Fruit fly (Drosophila melanogaster): ENCODE results near the gene CG8353.

CG8353 gene

DNA sequence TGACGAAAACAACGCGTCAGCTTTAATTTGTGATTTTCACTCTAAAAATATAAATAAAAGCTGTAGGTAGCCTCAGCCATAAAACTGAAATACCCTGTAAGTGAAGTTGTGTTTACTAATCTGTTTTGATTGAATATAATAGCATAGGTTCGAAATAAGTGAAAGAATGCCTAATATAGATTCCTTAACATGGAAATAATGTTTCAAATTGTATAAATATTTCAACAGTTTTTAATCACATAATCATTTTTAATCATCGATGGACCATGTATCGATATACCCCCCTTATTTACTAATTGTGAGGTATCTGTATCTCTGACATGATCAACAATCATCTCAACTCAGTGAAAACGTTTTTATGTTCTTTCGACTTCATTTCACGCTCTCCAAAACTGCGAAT lies 41.6 kb downstream of the CG8353 start (continued):
- TF ChIP-seq unpg (GFP tag; optimal IDR thresholded peaks at IDR 0.05) = no peak
- TF ChIP-seq CG17359 (tag; optimal IDR thresholded peaks at IDR 0.05) = no peak
- no peak for TF ChIP-seq Mrtf (GFP tag; IDR thresholded peaks at IDR 0.05)
- no peak for TF ChIP-seq CG7928 (GFP tag; optimal IDR thresholded peaks at IDR 0.05)
- no peak for TF ChIP-seq CG13775 (GFP tag; optimal IDR thresholded peaks at IDR 0.05)
- peak; percentile 41; the same call in 1 of the 2 replicates for TF ChIP-seq Rfx (GFP tag; IDR thresholded peaks at IDR 0.05)
- TF ChIP-seq br (optimal IDR thresholded peaks at IDR 0.05) = no peak
- TF ChIP-seq ERR (GFP tag; optimal IDR thresholded peaks at IDR 0.05) = no peak
- TF ChIP-seq Asciz (GFP tag; optimal IDR thresholded peaks at IDR 0.05) = no peak
- TF ChIP-seq Sry-δ (GFP tag; optimal IDR thresholded peaks at IDR 0.05) = no peak
- no peak for TF ChIP-seq CG4820 (GFP tag; optimal IDR thresholded peaks at IDR 0.05)
- TF ChIP-seq E2f1 (GFP tag; IDR thresholded peaks at IDR 0.05) = peak; percentile 48; the same call in 1 of the 2 replicates
- TF ChIP-seq sisA (GFP tag; IDR thresholded peaks at IDR 0.05) = peak; percentile 20; the same call in 1 of the 2 replicates
- no peak for TF ChIP-seq Atf3 (GFP tag; optimal IDR thresholded peaks at IDR 0.05)
- TF ChIP-seq dysf (GFP tag; IDR thresholded peaks at IDR 0.05) = 0 out of 3 replicates have a peak, but pooled peaks have one; percentile 48
- no peak for TF ChIP-seq CG7786 (GFP tag; optimal IDR thresholded peaks at IDR 0.05)
- peak; percentile 33; the same call in 1 of the 3 replicates for TF ChIP-seq zfh1 (GFP tag; IDR thresholded peaks at IDR 0.05)
- no peak for TF ChIP-seq lov (optimal IDR thresholded peaks at IDR 0.05)
- no peak for TF ChIP-seq lov (GFP tag; IDR thresholded peaks at IDR 0.05)
- no peak for TF ChIP-seq knrl (GFP tag; IDR thresholded peaks at IDR 0.05; ENCODE audit: partially characterized antibody)
- TF ChIP-seq CG14965 (GFP tag; optimal IDR thresholded peaks at IDR 0.05; ENCODE audit: borderline replicate concordance) = no peak
- TF ChIP-seq Dref (GFP tag; IDR thresholded peaks at IDR 0.05) = no peak
- TF ChIP-seq sc (optimal IDR thresholded peaks at IDR 0.05) = no peak
- TF ChIP-seq sc (GFP tag; optimal IDR thresholded peaks at IDR 0.05) = no peak
- TF ChIP-seq tio (GFP tag; optimal IDR thresholded peaks at IDR 0.05) = no peak
- TF ChIP-seq ssp (GFP tag; IDR thresholded peaks at IDR 0.05) = no peak
- TF ChIP-seq NC2α (GFP tag; optimal IDR thresholded peaks at IDR 0.05) = no peak
- no peak for TF ChIP-seq Myb (GFP tag; optimal IDR thresholded peaks at IDR 0.05)
- no peak for TF ChIP-seq Dek (tag; optimal IDR thresholded peaks at IDR 0.05)
- TF ChIP-seq Aef1 (GFP tag; IDR thresholded peaks at IDR 0.05) = no peak
- peak; percentile 44 for TF ChIP-seq Med (GFP tag)
- TF ChIP-seq CG4854 (GFP tag; optimal IDR thresholded peaks at IDR 0.05) = no peak
- TF ChIP-seq bab2 (GFP tag; optimal IDR thresholded peaks at IDR 0.05) = no peak
- 0 out of 2 replicates have a peak, but pooled peaks have one; percentile 5 for TF ChIP-seq CG14014 (GFP tag; IDR thresholded peaks at IDR 0.05)
- TF ChIP-seq abd-A (tag; optimal IDR thresholded peaks at IDR 0.05) = no peak
- TF ChIP-seq ftz-f1 (GFP tag; optimal IDR thresholded peaks at IDR 0.05) = no peak
- no peak for TF ChIP-seq da (GFP tag; optimal IDR thresholded peaks at IDR 0.05)
- TF ChIP-seq CG12391 (tag; optimal IDR thresholded peaks at IDR 0.05) = peak; percentile 33
- TF ChIP-seq CG5180 (GFP tag; optimal IDR thresholded peaks at IDR 0.05) = no peak
- TF ChIP-seq CG6791 (GFP tag; IDR thresholded peaks at IDR 0.05; ENCODE audit: partially characterized antibody) = no peak
- peak; percentile 54 for TF ChIP-seq CG9932 (GFP tag; IDR thresholded peaks at IDR 0.05)
- no peak for TF ChIP-seq odd (GFP tag; optimal IDR thresholded peaks at IDR 0.05)
- TF ChIP-seq CG31224 (GFP tag; IDR thresholded peaks at IDR 0.05) = no peak
- no peak for TF ChIP-seq pan (optimal IDR thresholded peaks at IDR 0.05)
- peak in 1 of 2 experiments; percentile 41 for TF ChIP-seq pan (GFP tag; optimal IDR thresholded peaks at IDR 0.05 in 1 of 2, IDR thresholded peaks at IDR 0.05 in 1 of 2)
- no peak for TF ChIP-seq GATAe (GFP tag; conservative IDR thresholded peaks at IDR 0.05)
- TF ChIP-seq CG16813 (GFP tag; IDR thresholded peaks at IDR 0.05; ENCODE audit: partially characterized antibody) = no peak
- no peak for TF ChIP-seq Scr (GFP tag; IDR thresholded peaks at IDR 0.05; ENCODE audit: partially characterized antibody)
- no peak for TF ChIP-seq bowl (GFP tag; IDR thresholded peaks at IDR 0.05)
- no peak for TF ChIP-seq tx (GFP tag; optimal IDR thresholded peaks at IDR 0.05)
- TF ChIP-seq dati (GFP tag; IDR thresholded peaks at IDR 0.05) = no peak
- no peak for TF ChIP-seq HLH4C (GFP tag; IDR thresholded peaks at IDR 0.05; ENCODE audit: partially characterized antibody)
- TF ChIP-seq ranshi (GFP tag; IDR thresholded peaks at IDR 0.05) = no peak

Data from whole organism, embryonic.